Worm (Caenorhabditis elegans): Measurements from ENCODE around the gene M03A1.3.

ce11 chrII:4600276-4600675 lies 42.7 kb downstream of the M03A1.3 start:
- TF ChIP-seq flt-1 (GFP tag; IDR thresholded peaks at IDR 0.05) = no peak
- no peak for TF ChIP-seq klf-2 (GFP tag; conservative IDR thresholded peaks at IDR 0.05)
- TF ChIP-seq cog-1 (tag; optimal IDR thresholded peaks at IDR 0.05) = no peak

All from whole organism, midembryonic.